Fruit fly (Drosophila melanogaster) whole organism, pupa: ENCODE data around the gene Snoo.
A peak's percentile ranks its signal among the peaks of the same experiment; 100 is the strongest.

ENCODE experiments used
- CG14655 ChIP-seq: fragments of 200-800 bp; sonication (Bioruptor generic); optimal IDR thresholded peaks from 3 replicates; lab custom pipeline; 2017; ENCODE audit warnings: mild to moderate bottlenecking, missing biosample characterization, missing genetic modification reagents, missing genetic modification characterization
- CG15710 ChIP-seq: fragments of 200-800 bp; sonication (Bioruptor generic); optimal IDR thresholded peaks from 2 replicates; lab custom pipeline; 2018; ENCODE audit warnings: missing biosample characterization, mild to moderate bottlenecking, missing genetic modification characterization, moderate library complexity
- CG17806 ChIP-seq: fragments of 200-800 bp; sonication (Bioruptor generic); optimal IDR thresholded peaks from 2 replicates; lab custom pipeline; 2018; ENCODE audit warnings: missing biosample characterization, mild to moderate bottlenecking, missing genetic modification characterization, moderate library complexity
- CG4496 ChIP-seq: fragments of 200-800 bp; sonication (Bioruptor generic); IDR thresholded peaks from 3 replicates; pipeline ENCODE4 v1.3.6; 2022; ENCODE audit warnings: missing biosample characterization, missing genetic modification characterization
- CG9948 ChIP-seq: fragments of 200-800 bp; sonication (Bioruptor generic); optimal IDR thresholded peaks from 2 replicates; lab custom pipeline; 2018; ENCODE audit warnings: missing biosample characterization, mild to moderate bottlenecking, missing genetic modification characterization, moderate library complexity
- D1 ChIP-seq: fragments of 200-800 bp; sonication (Bioruptor generic); optimal IDR thresholded peaks from 2 replicates; lab custom pipeline; 2018; ENCODE audit warnings: missing biosample characterization, mild to moderate bottlenecking, missing genetic modification characterization, moderate library complexity
- EcR ChIP-seq: fragments of 200-800 bp; sonication (Bioruptor generic); optimal IDR thresholded peaks from 3 replicates; lab custom pipeline; 2019; ENCODE audit warnings: missing biosample characterization, missing genetic modification characterization, mild to moderate bottlenecking, moderate library complexity, missing genetic modification reagents
- Pif1B ChIP-seq: fragments of 200-800 bp; sonication (Bioruptor generic); optimal IDR thresholded peaks from 3 replicates; lab custom pipeline; 2016; ENCODE audit warnings: missing biosample characterization, missing genetic modification characterization
- Snoo ChIP-seq: fragments of 200-800 bp; sonication (Bioruptor generic); optimal IDR thresholded peaks from 3 replicates; lab custom pipeline; 2017; ENCODE audit warnings: missing biosample characterization, mild to moderate bottlenecking, missing genetic modification characterization, inconsistent platforms
- fd96Ca ChIP-seq: fragments of 200-800 bp; sonication (Bioruptor generic); IDR thresholded peaks from 3 replicates; pipeline ENCODE4 v1.3.6; 2022; ENCODE audit warnings: missing biosample characterization, missing genetic modification characterization
- rn ChIP-seq: fragments of 200-800 bp; sonication (Bioruptor generic); IDR thresholded peaks from 2 replicates; pipeline ENCODE4 v1.3.6; 2022; ENCODE audit warnings: missing biosample characterization, missing genetic modification characterization

DNA sequence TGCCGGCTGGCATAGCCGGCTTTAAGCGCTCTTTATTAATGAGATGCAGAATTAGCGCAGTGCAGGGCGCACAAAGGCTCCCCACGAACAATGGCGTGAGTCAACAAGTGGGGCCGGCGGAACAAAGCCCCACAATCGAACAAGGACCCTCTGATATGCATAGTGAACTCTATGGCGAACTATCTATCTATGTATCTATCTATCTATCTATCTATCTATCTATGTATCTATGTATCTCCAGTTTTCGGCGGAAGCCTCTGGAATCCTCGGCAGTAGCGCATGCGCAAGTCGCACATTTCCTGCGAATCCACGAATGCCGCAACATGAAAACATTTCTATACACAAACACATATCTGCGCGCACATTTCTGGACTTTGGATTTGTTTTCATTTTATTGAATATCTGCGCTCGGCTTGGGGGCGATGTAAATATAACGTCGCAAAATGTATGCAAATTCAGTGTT, 16.6 kb upstream of the Snoo start:
- TF ChIP-seq CG14655 (peak; percentile 98), EcR (GFP tag; lab: Kevin White, UChicago) (peak; percentile 70), fd96Ca (peak; percentile 95), CG9948 (tag; lab: Kevin White, UChicago) (peak; percentile 93), Pif1B (GFP tag; lab: Kevin White, UChicago) (peak; percentile 92), CG4496 (GFP tag; lab: Robert Waterston, UW) (peak; percentile 93), Snoo (peak; percentile 91), CG15710 (tag; lab: Kevin White, UChicago) (peak; percentile 85), D1 (tag; lab: Kevin White, UChicago) (peak; percentile 80), CG17806 (tag; lab: Kevin White, UChicago) (peak; percentile 93), rn (peak; percentile 78; the same call in 1 of the 2 replicates)
